Fruit fly (Drosophila melanogaster) whole organism, adult: ENCODE results near the gene CG9368.

ENCODE experiments used
- CG11617 ChIP-seq: fragments of 200-800 bp; sonication (Bioruptor generic); optimal IDR thresholded peaks from 2 replicates; lab custom pipeline; 2017; ENCODE audit warnings: mild to moderate bottlenecking, missing biosample characterization, missing genetic modification reagents, missing genetic modification characterization
- CG12768 ChIP-seq: fragments of 200-800 bp; sonication (Bioruptor generic); optimal IDR thresholded peaks from 2 replicates; lab custom pipeline; 2017; ENCODE audit warnings: missing biosample characterization, missing genetic modification characterization, mild to moderate bottlenecking, moderate library complexity, missing genetic modification reagents
- CG14711 ChIP-seq: fragments of 200-800 bp; sonication (Bioruptor generic); optimal IDR thresholded peaks from 2 replicates; lab custom pipeline; 2018; ENCODE audit warnings: missing biosample characterization, mild to moderate bottlenecking, missing genetic modification characterization, moderate library complexity
- CG1620 ChIP-seq: fragments of 200-800 bp; sonication (Bioruptor generic); optimal IDR thresholded peaks from 2 replicates; lab custom pipeline; 2016; ENCODE audit warnings: missing biosample characterization, missing genetic modification characterization
- CG33017 ChIP-seq: fragments of 200-800 bp; sonication (Bioruptor generic); optimal IDR thresholded peaks from 2 replicates; lab custom pipeline; 2018; ENCODE audit warnings: missing biosample characterization, mild to moderate bottlenecking, missing genetic modification characterization, moderate library complexity
- CG5204 ChIP-seq: fragments of 200-800 bp; sonication (Bioruptor generic); optimal IDR thresholded peaks from 2 replicates; lab custom pipeline; 2016; ENCODE audit warnings: missing biosample characterization, missing genetic modification characterization
- CG7045 ChIP-seq: fragments of 200-800 bp; sonication (Bioruptor generic); optimal IDR thresholded peaks from 2 replicates; lab custom pipeline; 2017; ENCODE audit warnings: missing biosample characterization, mild to moderate bottlenecking, missing genetic modification characterization
- CG7101 ChIP-seq: fragments of 200-800 bp; sonication (Bioruptor generic); optimal IDR thresholded peaks from 2 replicates; lab custom pipeline; 2018; ENCODE audit warnings: missing biosample characterization, mild to moderate bottlenecking, missing genetic modification characterization, moderate library complexity
- Clk ChIP-seq: fragments of 200-800 bp; sonication (Bioruptor generic); optimal IDR thresholded peaks from 2 replicates; lab custom pipeline; 2017; ENCODE audit warnings: missing biosample characterization, missing genetic modification characterization
- Crg-1 ChIP-seq: fragments of 200-800 bp; sonication (Bioruptor generic); optimal IDR thresholded peaks from 2 replicates; lab custom pipeline; 2016; ENCODE audit warnings: missing biosample characterization, missing genetic modification characterization
- Hr96 ChIP-seq: fragments of 200-800 bp; sonication (Bioruptor generic); optimal IDR thresholded peaks from 2 replicates; lab custom pipeline; 2016; ENCODE audit warnings: missing biosample characterization, missing genetic modification characterization
- Mnt ChIP-seq: fragments of 200-800 bp; sonication (Bioruptor generic); optimal IDR thresholded peaks from 2 replicates; lab custom pipeline; 2016; ENCODE audit warnings: missing biosample characterization, mild to moderate bottlenecking, missing genetic modification characterization
- bab1 ChIP-seq: fragments of 200-800 bp; sonication (Bioruptor generic); optimal IDR thresholded peaks from 3 replicates; lab custom pipeline; 2019; ENCODE audit warnings: missing biosample characterization, mild to moderate bottlenecking, missing genetic modification characterization, moderate library complexity
- cic ChIP-seq: fragments of 200-800 bp; sonication (Bioruptor generic); optimal IDR thresholded peaks from 2 replicates; lab custom pipeline; 2017; ENCODE audit warnings: missing biosample characterization, mild to moderate bottlenecking, missing genetic modification characterization, moderate library complexity
- cnc ChIP-seq, 2 experiments: fragments of >200 bp; optimal IDR thresholded peaks; 2 replicates each; lab custom pipeline; 2017
- kay ChIP-seq: fragments of 200-800 bp; sonication (Bioruptor generic); peaks from one replicate; lab custom pipeline; 2016; ENCODE audit warnings: missing biosample characterization, missing genetic modification characterization, borderline replicate concordance
- ovo ChIP-seq: fragments of 200-800 bp; sonication (Bioruptor generic); optimal IDR thresholded peaks from 2 replicates; lab custom pipeline; 2016; ENCODE audit warnings: missing biosample characterization, missing genetic modification characterization
- pad ChIP-seq: fragments of 200-800 bp; sonication (Bioruptor generic); optimal IDR thresholded peaks from 3 replicates; lab custom pipeline; 2017; ENCODE audit warnings: missing biosample characterization, missing genetic modification characterization, mild to moderate bottlenecking, moderate library complexity, missing genetic modification reagents
- tj ChIP-seq: fragments of 200-800 bp; sonication (Bioruptor generic); optimal IDR thresholded peaks from 3 replicates; lab custom pipeline; 2017; ENCODE audit warnings: missing biosample characterization, mild to moderate bottlenecking, missing genetic modification characterization, moderate library complexity
- toe ChIP-seq: fragments of 200-800 bp; sonication (Bioruptor generic); optimal IDR thresholded peaks from 2 replicates; lab custom pipeline; 2016; ENCODE audit warnings: missing biosample characterization, missing genetic modification characterization

The CG9368 gene

dm6 chr3L:19561745-19562144 lies 39.7 kb upstream of the CG9368 start:
- TF ChIP-seq CG12768 (no peak), CG5204 (GFP tag; lab: Kevin White, UChicago) (peak; percentile 25), CG33017 (tag; lab: Kevin White, UChicago) (no peak), pad (GFP tag; lab: Kevin White, UChicago) (no peak)

dm6 chr3L:19562146-19562700 lies 39.2 kb upstream of the CG9368 start:
- TF ChIP-seq cic (GFP tag; lab: Kevin White, UChicago) = no peak
- no peak for TF ChIP-seq Crg-1
- TF ChIP-seq CG1620 = no peak
- no peak for TF ChIP-seq Mnt (GFP tag; lab: Kevin White, UChicago)
- no peak for TF ChIP-seq kay
- no peak for TF ChIP-seq CG33017 (tag; lab: Kevin White, UChicago)
- no peak for TF ChIP-seq toe
- no peak for TF ChIP-seq CG7045
- TF ChIP-seq CG5204 (GFP tag; lab: Kevin White, UChicago) = no peak
- no peak for TF ChIP-seq CG14711 (tag; lab: Kevin White, UChicago)

- TF ChIP-seq toe (no peak), CG7101 (no peak), cic (GFP tag; lab: Kevin White, UChicago) (no peak), ovo (no peak), Mnt (GFP tag; lab: Kevin White, UChicago) (no peak), CG33017 (tag; lab: Kevin White, UChicago) (no peak), Hr96 (no peak), CG12768 (no peak), tj (no peak), bab1 (no peak), pad (GFP tag; lab: Kevin White, UChicago) (no peak), cnc (optimal IDR thresholded peaks at IDR 0.05; lab: Kevin White, UChicago) (no peak), kay (no peak), CG7045 (no peak)
These were observed 38.4 kb upstream of the CG9368 start for dm6 chr3L:19563014-19563413.

- TF ChIP-seq CG1620 = no peak
- no peak for TF ChIP-seq Clk (GFP tag; lab: Kevin White, UChicago)
- TF ChIP-seq Hr96 = no peak
These were observed 36.3 kb upstream of the CG9368 start for dm6 chr3L:19564905-19565700.

dm6 chr3L:19566127-19566526 lies 35.3 kb upstream of the CG9368 start:
- TF ChIP-seq Crg-1 (no peak), kay (no peak), pad (GFP tag; lab: Kevin White, UChicago) (no peak), CG33017 (tag; lab: Kevin White, UChicago) (no peak), Mnt (GFP tag; lab: Kevin White, UChicago) (no peak), tj (no peak), Clk (GFP tag; lab: Kevin White, UChicago) (no peak), cnc (optimal IDR thresholded peaks at IDR 0.05; lab: Kevin White, UChicago) (no peak), bab1 (no peak), CG11617 (no peak), Hr96 (no peak), toe (no peak), ovo (no peak)

dm6 chr3L:19568999-19569398 lies 32.4 kb upstream of the CG9368 start:
- TF ChIP-seq CG7101 (no peak), Crg-1 (no peak), toe (no peak), CG1620 (no peak), CG7045 (no peak), Hr96 (no peak), Clk (GFP tag; lab: Kevin White, UChicago) (no peak), bab1 (no peak), pad (GFP tag; lab: Kevin White, UChicago) (no peak), CG14711 (tag; lab: Kevin White, UChicago) (no peak), CG33017 (tag; lab: Kevin White, UChicago) (no peak), cic (GFP tag; lab: Kevin White, UChicago) (no peak), CG5204 (GFP tag; lab: Kevin White, UChicago) (no peak), ovo (no peak), tj (no peak), kay (no peak)

dm6 chr3L:19569407-19569806 lies 32.0 kb upstream of the CG9368 start:
- TF ChIP-seq Mnt (GFP tag; lab: Kevin White, UChicago) (no peak), CG7101 (no peak), CG11617 (no peak), cnc (optimal IDR thresholded peaks at IDR 0.05; lab: Kevin White, UChicago) (no peak), Hr96 (no peak), bab1 (no peak), toe (no peak), CG7045 (no peak), Clk (GFP tag; lab: Kevin White, UChicago) (no peak), CG14711 (tag; lab: Kevin White, UChicago) (no peak), cic (GFP tag; lab: Kevin White, UChicago) (no peak), kay (no peak)
